Fruit fly (Drosophila melanogaster) whole organism, embryonic: ENCODE measurements around the gene Etfb.

Source experiments
- Ada2b ChIP-seq: fragments of 200-800 bp; sonication (Bioruptor generic); IDR thresholded peaks from 2 replicates; pipeline ENCODE4 v1.3.6; 2022; ENCODE audit warnings: missing biosample characterization, missing genetic modification characterization
- Bgb ChIP-seq: fragments of 200-800 bp; sonication (Bioruptor generic); IDR thresholded peaks from 2 replicates; pipeline ENCODE4 v1.3.6; 2022; ENCODE audit warnings: missing biosample characterization, missing genetic modification characterization; ENCODE audit not compliant: partially characterized antibody
- CG1602 ChIP-seq: fragments of 200-800 bp; sonication (Bioruptor generic); optimal IDR thresholded peaks from 3 replicates; lab custom pipeline; 2016; ENCODE audit warnings: missing biosample characterization, missing genetic modification characterization
- CG17802 ChIP-seq: fragments of 200-800 bp; sonication (Bioruptor generic); optimal IDR thresholded peaks from 2 replicates; lab custom pipeline; 2018; ENCODE audit warnings: missing biosample characterization, mild to moderate bottlenecking, missing genetic modification characterization, moderate library complexity
- CG18011 ChIP-seq: fragments of 200-800 bp; sonication (Bioruptor generic); optimal IDR thresholded peaks from 2 replicates; lab custom pipeline; 2017; ENCODE audit warnings: missing biosample characterization, missing genetic modification characterization, mild to moderate bottlenecking, moderate library complexity, missing genotype
- CG1832 ChIP-seq: fragments of 200-800 bp; sonication (Bioruptor generic); optimal IDR thresholded peaks from 2 replicates; lab custom pipeline; 2017; ENCODE audit warnings: missing biosample characterization, mild to moderate bottlenecking, missing genetic modification characterization, inconsistent platforms
- CG2129 ChIP-seq: fragments of 200-800 bp; sonication (Bioruptor generic); IDR thresholded peaks from 2 replicates; pipeline ENCODE4 v1.3.6; 2022; ENCODE audit warnings: missing biosample characterization, missing genetic modification characterization; ENCODE audit not compliant: partially characterized antibody
- CG2889 ChIP-seq: fragments of 200-800 bp; sonication (Bioruptor generic); IDR thresholded peaks from 3 replicates; pipeline ENCODE4 v1.3.6; 2022; ENCODE audit warnings: missing biosample characterization, missing genetic modification characterization
- CG32532 ChIP-seq: fragments of 200-800 bp; sonication (Bioruptor generic); IDR thresholded peaks from 2 replicates; pipeline ENCODE4 v1.3.6; 2022; ENCODE audit warnings: missing biosample characterization, missing genetic modification characterization
- CG3407 ChIP-seq: fragments of 200-800 bp; sonication (Bioruptor generic); optimal IDR thresholded peaks from 2 replicates; lab custom pipeline; 2018; ENCODE audit warnings: missing biosample characterization, mild to moderate bottlenecking, missing genetic modification characterization
- CG34224 ChIP-seq: fragments of 200-800 bp; sonication (Bioruptor generic); IDR thresholded peaks from 3 replicates; pipeline ENCODE4 v1.3.6; 2022; ENCODE audit warnings: missing biosample characterization, missing genetic modification characterization; ENCODE audit not compliant: partially characterized antibody
- CG34376 ChIP-seq: fragments of 200-800 bp; sonication (Bioruptor generic); optimal IDR thresholded peaks from 2 replicates; lab custom pipeline; 2018; ENCODE audit warnings: missing biosample characterization, mild to moderate bottlenecking, missing genetic modification characterization
- CG42726 ChIP-seq: fragments of 200-800 bp; sonication (Bioruptor generic); IDR thresholded peaks from 2 replicates; pipeline ENCODE4 v1.3.6; 2022; ENCODE audit warnings: missing biosample characterization, missing genetic modification characterization; ENCODE audit not compliant: partially characterized antibody
- CG4617 ChIP-seq: fragments of 200-800 bp; sonication (Bioruptor generic); optimal IDR thresholded peaks from 3 replicates; lab custom pipeline; 2016; ENCODE audit warnings: missing biosample characterization, missing genetic modification characterization, borderline replicate concordance
- CG5180 ChIP-seq: fragments of 200-800 bp; sonication (Bioruptor generic); optimal IDR thresholded peaks from 3 replicates; lab custom pipeline; 2017; ENCODE audit warnings: missing biosample characterization, missing genetic modification characterization, mild to moderate bottlenecking, moderate library complexity, missing genetic modification reagents
- CG6854 ChIP-seq: fragments of 200-800 bp; sonication (Bioruptor generic); optimal IDR thresholded peaks from 3 replicates; lab custom pipeline; 2017; ENCODE audit warnings: missing biosample characterization, mild to moderate bottlenecking, missing genetic modification characterization
- Chrac-16 ChIP-seq: fragments of 200-800 bp; sonication (Bioruptor generic); optimal IDR thresholded peaks from 3 replicates; lab custom pipeline; 2016; ENCODE audit warnings: missing biosample characterization, missing genetic modification characterization
- Dbx ChIP-seq: fragments of 200-800 bp; sonication (Bioruptor generic); IDR thresholded peaks from 3 replicates; pipeline ENCODE4 v1.3.6; 2022; ENCODE audit warnings: missing biosample characterization, missing genetic modification characterization
- Deaf1 ChIP-seq: fragments of 200-800 bp; optimal IDR thresholded peaks from 3 replicates; lab custom pipeline; 2019; ENCODE audit warnings: missing biosample characterization, mild to moderate bottlenecking, missing genetic modification characterization, moderate library complexity
- Dek ChIP-seq: fragments of 200-800 bp; sonication (Bioruptor generic); optimal IDR thresholded peaks from 3 replicates; lab custom pipeline; 2019; ENCODE audit warnings: missing biosample characterization, mild to moderate bottlenecking, missing genetic modification characterization, moderate library complexity
- E2f2 ChIP-seq: fragments of 200-800 bp; sonication (Bioruptor generic); IDR thresholded peaks from 2 replicates; pipeline ENCODE4 v1.3.6; 2022; ENCODE audit warnings: missing biosample characterization, missing genetic modification characterization
- Fer3 ChIP-seq: fragments of 200-800 bp; sonication (Bioruptor generic); optimal IDR thresholded peaks from 2 replicates; lab custom pipeline; 2018; ENCODE audit warnings: missing biosample characterization, mild to moderate bottlenecking, missing genetic modification characterization, moderate library complexity
- HLHmδ ChIP-seq: fragments of 200-800 bp; sonication (Bioruptor generic); optimal IDR thresholded peaks from 2 replicates; lab custom pipeline; 2018; ENCODE audit warnings: missing biosample characterization, mild to moderate bottlenecking, missing genetic modification characterization, moderate library complexity
- HmgD ChIP-seq: fragments of 200-800 bp; sonication (Bioruptor generic); optimal IDR thresholded peaks from 3 replicates; lab custom pipeline; 2016; ENCODE audit warnings: missing biosample characterization, missing genetic modification characterization
- HmgZ ChIP-seq: fragments of 200-800 bp; sonication (Bioruptor generic); optimal IDR thresholded peaks from 2 replicates; lab custom pipeline; 2018; ENCODE audit warnings: missing biosample characterization, mild to moderate bottlenecking, missing genetic modification characterization
- MBD-R2 ChIP-seq: fragments of 200-800 bp; sonication (Bioruptor generic); IDR thresholded peaks from 2 replicates; pipeline ENCODE4 v1.3.6; 2022; ENCODE audit warnings: missing biosample characterization, missing genetic modification characterization
- Mad ChIP-seq: fragments of 200-800 bp; sonication (Bioruptor generic); optimal IDR thresholded peaks from 2 replicates; lab custom pipeline; 2016; ENCODE audit warnings: missing biosample characterization, missing genetic modification characterization
- Med ChIP-seq: fragments of 200-800 bp; sonication (Bioruptor generic); peaks from one replicate; lab custom pipeline; 2016; ENCODE audit warnings: missing biosample characterization, missing genetic modification characterization, mild to moderate bottlenecking, inconsistent platforms, moderate library complexity
- Six4 ChIP-seq: fragments of 200-800 bp; sonication (Bioruptor generic); optimal IDR thresholded peaks from 2 replicates; lab custom pipeline; 2016; ENCODE audit warnings: missing biosample characterization, missing genetic modification characterization
- al ChIP-seq: fragments of 200-800 bp; sonication (Bioruptor generic); IDR thresholded peaks from 2 replicates; pipeline ENCODE4 v1.3.6; 2022; ENCODE audit warnings: missing biosample characterization, missing genetic modification characterization
- chif ChIP-seq, 2 experiments: fragments of 200-800 bp; sonication (Bioruptor generic); optimal IDR thresholded peaks; 3 replicates each; lab custom pipeline; 2016; ENCODE audit warnings: missing biosample characterization in 2 of 2, missing genetic modification characterization in 2 of 2
- corto ChIP-seq: fragments of 200-800 bp; sonication (Bioruptor generic); optimal IDR thresholded peaks from 2 replicates; lab custom pipeline; 2016; ENCODE audit warnings: missing biosample characterization, mild to moderate bottlenecking, missing genetic modification characterization, moderate library complexity
- dan ChIP-seq: fragments of 200-800 bp; sonication (Bioruptor generic); IDR thresholded peaks from 2 replicates; pipeline ENCODE4 v1.3.6; 2022; ENCODE audit warnings: missing biosample characterization, missing genetic modification characterization
- dm ChIP-seq: fragments of 200-800 bp; sonication (Bioruptor generic); optimal IDR thresholded peaks from 3 replicates; lab custom pipeline; 2016; ENCODE audit warnings: missing biosample characterization, missing genetic modification characterization
- en ChIP-seq: fragments of 200-800 bp; sonication (Bioruptor generic); optimal IDR thresholded peaks from 2 replicates; lab custom pipeline; 2016; ENCODE audit warnings: missing biosample characterization, missing genetic modification characterization
- fd3F ChIP-seq: fragments of 200-800 bp; sonication (Bioruptor generic); optimal IDR thresholded peaks from 2 replicates; lab custom pipeline; 2018; ENCODE audit warnings: missing biosample characterization, mild to moderate bottlenecking, missing genetic modification characterization, moderate library complexity
- gce ChIP-seq: fragments of 200-800 bp; sonication (Bioruptor generic); IDR thresholded peaks from 3 replicates; pipeline ENCODE4 v1.3.6; 2022; ENCODE audit warnings: missing biosample characterization, missing genetic modification characterization
- gsb ChIP-seq: fragments of 200-800 bp; sonication (Bioruptor generic); IDR thresholded peaks from 2 replicates; pipeline ENCODE4 v1.3.6; 2022; ENCODE audit warnings: missing biosample characterization, missing genetic modification characterization
- gsb-n ChIP-seq: fragments of 200-800 bp; sonication (Bioruptor generic); optimal IDR thresholded peaks from 3 replicates; lab custom pipeline; 2018; ENCODE audit warnings: missing biosample characterization, mild to moderate bottlenecking, missing genetic modification characterization
- kah ChIP-seq: fragments of 200-800 bp; sonication (Bioruptor generic); optimal IDR thresholded peaks from 2 replicates; lab custom pipeline; 2018; ENCODE audit warnings: missing biosample characterization, mild to moderate bottlenecking, missing genetic modification characterization
- ken ChIP-seq: fragments of 200-800 bp; sonication (Bioruptor generic); IDR thresholded peaks from 3 replicates; pipeline ENCODE4 v1.3.6; 2022; ENCODE audit warnings: missing biosample characterization, missing genetic modification characterization
- lbe ChIP-seq: fragments of 200-800 bp; sonication (Bioruptor generic); optimal IDR thresholded peaks from 2 replicates; lab custom pipeline; 2016; ENCODE audit warnings: missing biosample characterization, mild to moderate bottlenecking, missing genetic modification characterization
- lilli ChIP-seq: fragments of 200-800 bp; sonication (Bioruptor generic); optimal IDR thresholded peaks from 3 replicates; lab custom pipeline; 2016; ENCODE audit warnings: missing biosample characterization, missing genetic modification characterization
- phol ChIP-seq: fragments of 200-800 bp; sonication (Bioruptor generic); optimal IDR thresholded peaks from 3 replicates; lab custom pipeline; 2018; ENCODE audit warnings: missing biosample characterization, mild to moderate bottlenecking, missing genetic modification characterization, moderate library complexity
- sd ChIP-seq: fragments of 200-800 bp; sonication (Bioruptor generic); optimal IDR thresholded peaks from 3 replicates; lab custom pipeline; 2018; ENCODE audit warnings: missing biosample characterization, mild to moderate bottlenecking, missing genetic modification characterization, moderate library complexity
- sr ChIP-seq: fragments of 200-800 bp; sonication (Bioruptor generic); IDR thresholded peaks from 3 replicates; pipeline ENCODE4 v1.3.6; 2022; ENCODE audit warnings: missing biosample characterization, missing genetic modification characterization
- tin ChIP-seq: fragments of 200-800 bp; sonication (Bioruptor generic); optimal IDR thresholded peaks from 3 replicates; lab custom pipeline; 2016; ENCODE audit warnings: missing biosample characterization, missing genetic modification characterization
- twi ChIP-seq: fragments of 200-800 bp; optimal IDR thresholded peaks from 2 replicates; lab custom pipeline; 2019; ENCODE audit warnings: missing biosample characterization, mild to moderate bottlenecking, missing genetic modification characterization, moderate library complexity
- wek ChIP-seq: fragments of 200-800 bp; sonication (Bioruptor generic); optimal IDR thresholded peaks from 3 replicates; lab custom pipeline; 2018; ENCODE audit warnings: missing biosample characterization, mild to moderate bottlenecking, missing genetic modification characterization, moderate library complexity
- zen ChIP-seq: fragments of 200-800 bp; sonication (Bioruptor generic); optimal IDR thresholded peaks from 3 replicates; lab custom pipeline; 2018; ENCODE audit warnings: missing biosample characterization, mild to moderate bottlenecking, missing genetic modification characterization, moderate library complexity
- zfh1 ChIP-seq: fragments of 200-800 bp; sonication (Bioruptor generic); IDR thresholded peaks from 3 replicates; pipeline ENCODE4 v1.3.6; 2022; ENCODE audit warnings: missing biosample characterization, missing genetic modification characterization

Gene Etfb

dm6 chr3R:29771645-29772089, 31.1 kb downstream of the Etfb start (continued):
- no peak for TF ChIP-seq en (GFP tag; lab: Kevin White, UChicago)
- peak; percentile 89 for TF ChIP-seq kah (GFP tag; lab: Kevin White, UChicago)
- no peak for TF ChIP-seq MBD-R2 (GFP tag; lab: Robert Waterston, UW)
- no peak for TF ChIP-seq chif (GFP tag; optimal IDR thresholded peaks at IDR 0.05; lab: Kevin White, UChicago)
- TF ChIP-seq Six4 (GFP tag; lab: Kevin White, UChicago): no peak
- no peak for TF ChIP-seq Dbx (GFP tag; lab: Robert Waterston, UW)
- no peak for TF ChIP-seq dan (GFP tag; lab: Robert Waterston, UW)
- TF ChIP-seq twi (tag; lab: Kevin White, UChicago): peak; percentile 80
- no peak for TF ChIP-seq CG6854 (GFP tag; lab: Kevin White, UChicago)
- TF ChIP-seq CG1602 (GFP tag; lab: Kevin White, UChicago): no peak
- no peak for TF ChIP-seq CG42726 (GFP tag; lab: Robert Waterston, UW)
- no peak for TF ChIP-seq CG34376 (GFP tag; lab: Kevin White, UChicago)
- TF ChIP-seq fd3F (GFP tag; lab: Kevin White, UChicago): no peak
- no peak for TF ChIP-seq Fer3 (tag; lab: Kevin White, UChicago)
- no peak for TF ChIP-seq dm
- TF ChIP-seq CG34224 (GFP tag; lab: Robert Waterston, UW): peak; percentile 87
- TF ChIP-seq al (GFP tag; lab: Robert Waterston, UW): no peak
- TF ChIP-seq CG2889 (GFP tag; lab: Robert Waterston, UW): no peak
- 0 out of 2 replicates have a peak, but pooled peaks have one; percentile 13 for TF ChIP-seq CG2129 (GFP tag; lab: Robert Waterston, UW)
- no peak for TF ChIP-seq corto (GFP tag; lab: Kevin White, UChicago)
- TF ChIP-seq CG18011 (GFP tag; lab: Kevin White, UChicago): no peak
- no peak for TF ChIP-seq Mad
- no peak for TF ChIP-seq tin (GFP tag; lab: Kevin White, UChicago)
- peak; percentile 59 for TF ChIP-seq Deaf1 (tag; lab: Kevin White, UChicago)
- TF ChIP-seq ken (GFP tag; lab: Robert Waterston, UW): peak; percentile 23; the same call in 1 of the 3 replicates
- TF ChIP-seq CG1832 (GFP tag; lab: Kevin White, UChicago): no peak
- 0 out of 3 replicates have a peak, but pooled peaks have one; percentile 38 for TF ChIP-seq gce
- TF ChIP-seq CG17802 (tag; lab: Kevin White, UChicago): no peak
- TF ChIP-seq lbe (GFP tag; lab: Kevin White, UChicago): peak; percentile 15
- peak; percentile 31; the same call in 1 of the 2 replicates for TF ChIP-seq E2f2
- TF ChIP-seq zfh1 (GFP tag; lab: Robert Waterston, UW): no peak
- peak; percentile 13 for TF ChIP-seq HmgZ (tag; lab: Kevin White, UChicago)
- TF ChIP-seq Med: peak; percentile 69
- TF ChIP-seq sr: no peak
- TF ChIP-seq phol (tag; lab: Kevin White, UChicago): no peak
- TF ChIP-seq Bgb (GFP tag; lab: Robert Waterston, UW): peak; percentile 82; the same call in 1 of the 2 replicates
- no peak for TF ChIP-seq Ada2b (GFP tag; lab: Robert Waterston, UW)
- TF ChIP-seq zen: no peak
- TF ChIP-seq lilli: no peak
- TF ChIP-seq Chrac-16 (GFP tag; lab: Kevin White, UChicago): no peak
- no peak for TF ChIP-seq HmgD (GFP tag; lab: Kevin White, UChicago)
- no peak for TF ChIP-seq CG5180 (GFP tag; lab: Kevin White, UChicago)
- no peak for TF ChIP-seq Dek (tag; lab: Kevin White, UChicago)
- TF ChIP-seq HLHmδ (GFP tag; lab: Kevin White, UChicago): peak; percentile 59
- no peak for TF ChIP-seq gsb (GFP tag; lab: Robert Waterston, UW)
- TF ChIP-seq CG3407 (GFP tag; lab: Kevin White, UChicago): no peak
- TF ChIP-seq CG32532 (GFP tag; lab: Robert Waterston, UW): no peak
- TF ChIP-seq gsb-n: peak; percentile 18
- no peak for TF ChIP-seq CG4617 (GFP tag; lab: Kevin White, UChicago)
- peak; percentile 83 for TF ChIP-seq wek (GFP tag; lab: Kevin White, UChicago)
- TF ChIP-seq sd: peak; percentile 95
